Worm (Caenorhabditis elegans): ENCODE measurements around the gene acs-2.

- no peak for TF ChIP-seq flt-1 (GFP tag; IDR thresholded peaks at IDR 0.05)
- no peak for TF ChIP-seq ama-1 (optimal IDR thresholded peaks at IDR 0.05)
- TF ChIP-seq hmbx-1 (tag; optimal IDR thresholded peaks at IDR 0.05): no peak
These were observed 47.3 kb upstream of the acs-2 start for ce11 chrV:15519845-15520244.
